Fruit fly (Drosophila melanogaster) whole organism: ENCODE data around the gene CG11980.

ENCODE experiments used
- Dll ChIP-seq: fragments of >200 bp; optimal IDR thresholded peaks from 2 replicates; lab custom pipeline; 2017
- EcR ChIP-seq, 2 experiments: fragments of >200 bp; optimal IDR thresholded peaks; 2 replicates each; lab custom pipeline; 2017; ENCODE audit warnings: missing biosample characterization in 2 of 2, missing genetic modification characterization in 2 of 2, missing genetic modification reagents in 2 of 2
- pan ChIP-seq: fragments of >200 bp; optimal IDR thresholded peaks from 2 replicates; lab custom pipeline; 2017
- usp ChIP-seq: fragments of >200 bp; optimal IDR thresholded peaks from 2 replicates; lab custom pipeline; 2017; ENCODE audit warnings: missing biosample characterization, missing genetic modification characterization, mixed read lengths

DNA sequence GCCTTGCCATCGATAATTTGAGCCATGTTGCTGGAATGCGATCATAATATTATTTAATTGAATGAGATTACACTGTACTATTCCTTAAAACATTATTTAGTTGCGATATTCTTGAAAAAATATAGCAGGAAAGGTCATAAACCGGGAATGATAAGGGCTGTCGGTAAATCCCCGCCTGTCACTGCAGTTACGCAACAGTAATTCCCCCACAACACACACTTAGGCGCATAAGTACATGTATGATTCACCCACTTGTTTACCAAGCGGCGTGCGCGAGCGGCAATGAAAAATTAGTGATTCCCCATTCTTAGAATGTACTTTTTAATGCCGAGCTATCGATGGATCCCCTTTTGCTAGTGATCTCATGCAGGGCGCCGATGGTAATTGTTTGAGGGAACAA, 39.8 kb downstream of the CG11980 start:
- TF ChIP-seq pan (lab: Kevin White, UChicago) (no peak), usp (GFP tag; lab: Kevin White, UChicago) (no peak), Dll (lab: Kevin White, UChicago) (no peak), EcR (GFP tag; optimal IDR thresholded peaks at IDR 0.05; lab: Kevin White, UChicago) (no peak)
